Worm (Caenorhabditis elegans): ENCODE results near the gene ZK632.12.
A peak's percentile ranks its signal among the peaks of the same experiment; 100 is the strongest.

Gene ZK632.12

ce11 chrIII:9857110-9857509 is 26.5 kb downstream of the ZK632.12 start (continued):
- TF ChIP-seq nhr-76 (tag; optimal IDR thresholded peaks at IDR 0.05) (no peak), ztf-4 (tag; optimal IDR thresholded peaks at IDR 0.05) (no peak), sup-37 (GFP tag; optimal IDR thresholded peaks at IDR 0.05) (no peak), nhr-77 (tag; optimal IDR thresholded peaks at IDR 0.05) (no peak), nhr-85 (tag) (peak; percentile 45), skn-1 (tag; optimal IDR thresholded peaks at IDR 0.05) (no peak), elt-2 (tag; optimal IDR thresholded peaks at IDR 0.05) (no peak), fos-1 (tag; optimal IDR thresholded peaks at IDR 0.05) (no peak), nhr-237 (tag; optimal IDR thresholded peaks at IDR 0.05) (no peak), egl-13 (tag; optimal IDR thresholded peaks at IDR 0.05) (no peak), efl-1 (optimal IDR thresholded peaks at IDR 0.05) (no peak), efl-1 (GFP tag; optimal IDR thresholded peaks at IDR 0.05 in 1 of 2) (peak in 1 of 2 experiments; percentile 15), ceh-63 (GFP tag; optimal IDR thresholded peaks at IDR 0.05) (no peak), lir-3 (tag; optimal IDR thresholded peaks at IDR 0.05; ENCODE audit: poor library complexity) (no peak), rnt-1 (tag; optimal IDR thresholded peaks at IDR 0.05) (no peak), snu-23 (GFP tag; optimal IDR thresholded peaks at IDR 0.05) (no peak), ceh-88 (GFP tag; IDR thresholded peaks at IDR 0.05) (no peak), unc-130 (tag; optimal IDR thresholded peaks at IDR 0.05) (no peak), nhr-11 (tag; optimal IDR thresholded peaks at IDR 0.05) (no peak), mef-2 (tag; optimal IDR thresholded peaks at IDR 0.05) (no peak), nhr-19 (GFP tag; conservative IDR thresholded peaks at IDR 0.05) (no peak), lin-13 (GFP tag; optimal IDR thresholded peaks at IDR 0.05) (no peak), unc-30 (tag; optimal IDR thresholded peaks at IDR 0.05) (no peak), tlp-1 (tag; optimal IDR thresholded peaks at IDR 0.05) (no peak), fkh-10 (GFP tag; optimal IDR thresholded peaks at IDR 0.05) (no peak), nhr-90 (tag; optimal IDR thresholded peaks at IDR 0.05; ENCODE audit: poor library complexity) (peak; percentile 36), C04F5.9 (tag; optimal IDR thresholded peaks at IDR 0.05) (no peak), sox-4 (tag; optimal IDR thresholded peaks at IDR 0.05) (no peak), lin-14 (GFP tag; optimal IDR thresholded peaks at IDR 0.05) (peak; percentile 19), ets-5 (GFP tag; IDR thresholded peaks at IDR 0.05) (no peak), blmp-1 (tag; optimal IDR thresholded peaks at IDR 0.05) (peak; percentile 3), elt-3 (tag; optimal IDR thresholded peaks at IDR 0.05) (no peak), lin-15B (tag; optimal IDR thresholded peaks at IDR 0.05) (no peak), lsy-2 (tag; optimal IDR thresholded peaks at IDR 0.05) (peak in 1 of 2 experiments; percentile 13), ztf-11 (tag; optimal IDR thresholded peaks at IDR 0.05) (no peak), isw-1 (GFP tag; IDR thresholded peaks at IDR 0.05) (no peak), F16B12.6 (tag; optimal IDR thresholded peaks at IDR 0.05) (no peak), xbp-1 (tag; optimal IDR thresholded peaks at IDR 0.05) (no peak), irx-1 (tag; optimal IDR thresholded peaks at IDR 0.05) (no peak), egl-27 (tag; optimal IDR thresholded peaks at IDR 0.05) (no peak)

ce11 chrIII:9858061-9858460 is 27.5 kb downstream of the ZK632.12 start:
- TF ChIP-seq nhr-71 (tag; optimal IDR thresholded peaks at IDR 0.05) (peak; percentile 14), efl-1 (optimal IDR thresholded peaks at IDR 0.05) (no peak), efl-1 (GFP tag; optimal IDR thresholded peaks at IDR 0.05 in 1 of 2) (peak in 1 of 2 experiments; percentile 92), tlp-1 (tag; optimal IDR thresholded peaks at IDR 0.05) (no peak), elt-3 (tag; optimal IDR thresholded peaks at IDR 0.05) (peak in 1 of 6 experiments; percentile 0), elt-2 (tag; optimal IDR thresholded peaks at IDR 0.05) (peak; percentile 46), ces-1 (GFP tag; optimal IDR thresholded peaks at IDR 0.05) (no peak)

Data from whole organism, L1 larva.